Fruit fly (Drosophila melanogaster) whole organism, embryonic: ENCODE measurements around the gene Tsen34.

Experiments used
- Atf6 ChIP-seq: fragments of 200-800 bp; sonication (Bioruptor generic); IDR thresholded peaks from 2 replicates; pipeline ENCODE4 v1.3.6; 2022; ENCODE audit warnings: missing biosample characterization, missing genetic modification characterization
- CG11398 ChIP-seq: fragments of 200-800 bp; sonication (Bioruptor generic); optimal IDR thresholded peaks from 2 replicates; lab custom pipeline; 2016; ENCODE audit warnings: missing biosample characterization, missing genetic modification characterization
- CG11695 ChIP-seq: fragments of 200-800 bp; sonication (Bioruptor generic); IDR thresholded peaks from 3 replicates; pipeline ENCODE4 v1.3.6; 2022; ENCODE audit warnings: missing biosample characterization, missing genetic modification characterization
- CG12299 ChIP-seq: fragments of 200-800 bp; sonication (Bioruptor generic); optimal IDR thresholded peaks from 2 replicates; lab custom pipeline; 2018; ENCODE audit warnings: missing biosample characterization, mild to moderate bottlenecking, missing genetic modification characterization
- CG12659 ChIP-seq: fragments of 200-800 bp; sonication (Bioruptor generic); optimal IDR thresholded peaks from 3 replicates; lab custom pipeline; 2017; ENCODE audit warnings: mild to moderate bottlenecking, missing biosample characterization, missing genetic modification reagents, missing genetic modification characterization
- CG13894 ChIP-seq: fragments of 200-800 bp; sonication (Bioruptor generic); optimal IDR thresholded peaks from 3 replicates; lab custom pipeline; 2018; ENCODE audit warnings: missing biosample characterization, mild to moderate bottlenecking, missing genetic modification characterization, moderate library complexity
- CG14965 ChIP-seq: fragments of 200-800 bp; sonication (Bioruptor generic); optimal IDR thresholded peaks from 2 replicates; lab custom pipeline; 2016; ENCODE audit warnings: missing biosample characterization, missing genetic modification characterization, borderline replicate concordance
- CG15514 ChIP-seq: fragments of 200-800 bp; sonication (Bioruptor generic); optimal IDR thresholded peaks from 3 replicates; lab custom pipeline; 2017; ENCODE audit warnings: missing biosample characterization, missing genetic modification characterization, mild to moderate bottlenecking, moderate library complexity, missing genetic modification reagents
- CG15696 ChIP-seq: fragments of 200-800 bp; sonication (Bioruptor generic); optimal IDR thresholded peaks from 2 replicates; lab custom pipeline; 2019; ENCODE audit warnings: missing biosample characterization, mild to moderate bottlenecking, missing genetic modification characterization, moderate library complexity
- CG1602 ChIP-seq: fragments of 200-800 bp; sonication (Bioruptor generic); optimal IDR thresholded peaks from 3 replicates; lab custom pipeline; 2016; ENCODE audit warnings: missing biosample characterization, missing genetic modification characterization
- CG16815 ChIP-seq: fragments of 200-800 bp; sonication (Bioruptor generic); optimal IDR thresholded peaks from 3 replicates; lab custom pipeline; 2017; ENCODE audit warnings: missing biosample characterization, mild to moderate bottlenecking, missing genetic modification characterization
- CG17328 ChIP-seq: fragments of 200-800 bp; sonication (Bioruptor generic); IDR thresholded peaks from 2 replicates; pipeline ENCODE4 v1.3.6; 2022; ENCODE audit warnings: missing biosample characterization, missing genetic modification characterization
- CG17359 ChIP-seq: fragments of 200-800 bp; sonication (Bioruptor generic); optimal IDR thresholded peaks from 3 replicates; lab custom pipeline; 2018; ENCODE audit warnings: missing biosample characterization, mild to moderate bottlenecking, missing genetic modification characterization, moderate library complexity
- CG18599 ChIP-seq: fragments of 200-800 bp; sonication (Bioruptor generic); optimal IDR thresholded peaks from 3 replicates; lab custom pipeline; 2017; ENCODE audit warnings: missing biosample characterization, missing genetic modification characterization, mild to moderate bottlenecking, moderate library complexity, missing genetic modification reagents
- CG2199 ChIP-seq: fragments of 200-800 bp; sonication (Bioruptor generic); IDR thresholded peaks from 3 replicates; pipeline ENCODE4 v1.3.6; 2022; ENCODE audit warnings: missing biosample characterization, missing genetic modification characterization
- CG30431 ChIP-seq: fragments of 200-800 bp; sonication (Bioruptor generic); optimal IDR thresholded peaks from 2 replicates; lab custom pipeline; 2017; ENCODE audit warnings: missing biosample characterization, missing genetic modification characterization
- CG3163 ChIP-seq: fragments of 200-800 bp; sonication (Bioruptor generic); optimal IDR thresholded peaks from 3 replicates; lab custom pipeline; 2016; ENCODE audit warnings: missing biosample characterization, missing genetic modification characterization
- CG3281 ChIP-seq: fragments of 200-800 bp; sonication (Bioruptor generic); optimal IDR thresholded peaks from 3 replicates; lab custom pipeline; 2017; ENCODE audit warnings: missing biosample characterization, mild to moderate bottlenecking, missing genetic modification characterization
- CG34224 ChIP-seq: fragments of 200-800 bp; sonication (Bioruptor generic); IDR thresholded peaks from 3 replicates; pipeline ENCODE4 v1.3.6; 2022; ENCODE audit warnings: missing biosample characterization, missing genetic modification characterization; ENCODE audit not compliant: partially characterized antibody
- CG4707 ChIP-seq: fragments of 200-800 bp; sonication (Bioruptor generic); optimal IDR thresholded peaks from 2 replicates; lab custom pipeline; 2018; ENCODE audit warnings: missing biosample characterization, mild to moderate bottlenecking, missing genetic modification characterization, moderate library complexity
- CG6254 ChIP-seq: fragments of 200-800 bp; sonication (Bioruptor generic); optimal IDR thresholded peaks from 3 replicates; lab custom pipeline; 2017; ENCODE audit warnings: mild to moderate bottlenecking, missing biosample characterization, missing genetic modification reagents, missing genetic modification characterization
- CG6765 ChIP-seq: fragments of 200-800 bp; sonication (Bioruptor generic); optimal IDR thresholded peaks from 3 replicates; lab custom pipeline; 2017; ENCODE audit warnings: missing biosample characterization, mild to moderate bottlenecking, missing genetic modification characterization
- CG7839 ChIP-seq: fragments of 200-800 bp; sonication (Bioruptor generic); optimal IDR thresholded peaks from 3 replicates; lab custom pipeline; 2018; ENCODE audit warnings: missing biosample characterization, mild to moderate bottlenecking, missing genetic modification characterization, moderate library complexity
- CG7987 ChIP-seq: fragments of 200-800 bp; sonication (Bioruptor generic); optimal IDR thresholded peaks from 2 replicates; lab custom pipeline; 2018; ENCODE audit warnings: missing biosample characterization, mild to moderate bottlenecking, missing genetic modification characterization, moderate library complexity
- D19B ChIP-seq: fragments of 200-800 bp; sonication (Bioruptor generic); optimal IDR thresholded peaks from 2 replicates; lab custom pipeline; 2017; ENCODE audit warnings: missing biosample characterization, mild to moderate bottlenecking, missing genetic modification characterization
- Ets65A ChIP-seq: fragments of 200-800 bp; sonication (Bioruptor generic); peaks from one replicate; lab custom pipeline; 2016; ENCODE audit warnings: missing biosample characterization, missing genetic modification characterization
- HmgZ ChIP-seq: fragments of 200-800 bp; sonication (Bioruptor generic); optimal IDR thresholded peaks from 2 replicates; lab custom pipeline; 2018; ENCODE audit warnings: missing biosample characterization, mild to moderate bottlenecking, missing genetic modification characterization
- MTF-1 ChIP-seq: fragments of 200-800 bp; sonication (Bioruptor generic); optimal IDR thresholded peaks from 2 replicates; lab custom pipeline; 2018; ENCODE audit warnings: missing biosample characterization, mild to moderate bottlenecking, missing genetic modification characterization, borderline replicate concordance
- NfI ChIP-seq: fragments of 200-800 bp; sonication (Bioruptor generic); optimal IDR thresholded peaks from 3 replicates; lab custom pipeline; 2018; ENCODE audit warnings: missing biosample characterization, mild to moderate bottlenecking, missing genetic modification characterization, moderate library complexity
- Ptx1 ChIP-seq: fragments of 200-800 bp; sonication (Bioruptor generic); IDR thresholded peaks from 2 replicates; pipeline ENCODE4 v1.3.6; 2022; ENCODE audit warnings: missing biosample characterization, missing genetic modification characterization
- Trl ChIP-seq, 3 experiments: fragments of >200 bp in 2 of 3; fragments of 200-800 bp in 1 of 3; sonication (Bioruptor generic) in 1 of 3; optimal IDR thresholded peaks; 2 replicates in 1 of 3; 3 replicates in 2 of 3; lab custom pipeline; 2016 to 2017; ENCODE audit warnings: missing biosample characterization in 1 of 3, missing genetic modification characterization in 1 of 3
- cad ChIP-seq: fragments of >200 bp; optimal IDR thresholded peaks from 2 replicates; lab custom pipeline; 2017; ENCODE audit warnings: missing biosample characterization, missing genetic modification characterization
- caup ChIP-seq: fragments of 200-800 bp; sonication (Bioruptor generic); optimal IDR thresholded peaks from 3 replicates; lab custom pipeline; 2017; ENCODE audit warnings: missing biosample characterization, mild to moderate bottlenecking, missing genetic modification characterization, moderate library complexity; ENCODE audit not compliant: severe bottlenecking
- ems ChIP-seq: fragments of 200-800 bp; sonication (Bioruptor generic); optimal IDR thresholded peaks from 3 replicates; lab custom pipeline; 2016; ENCODE audit warnings: missing biosample characterization, missing genetic modification characterization
- eyg ChIP-seq: fragments of 200-800 bp; sonication (Bioruptor generic); optimal IDR thresholded peaks from 3 replicates; lab custom pipeline; 2016; ENCODE audit warnings: missing biosample characterization, missing genetic modification characterization
- gcm ChIP-seq: fragments of 200-800 bp; sonication (Bioruptor generic); optimal IDR thresholded peaks from 2 replicates; lab custom pipeline; 2019; ENCODE audit warnings: missing biosample characterization, mild to moderate bottlenecking, missing genetic modification characterization, moderate library complexity
- insv ChIP-seq, 2 experiments: fragments of 200-800 bp; sonication (Bioruptor generic); optimal IDR thresholded peaks; 3 replicates each; lab custom pipeline; 2016 to 2018; ENCODE audit warnings: missing biosample characterization in 2 of 2, missing genetic modification characterization in 2 of 2
- jing ChIP-seq: fragments of 200-800 bp; sonication (Bioruptor generic); optimal IDR thresholded peaks from 2 replicates; lab custom pipeline; 2018; ENCODE audit warnings: missing biosample characterization, mild to moderate bottlenecking, missing genetic modification characterization
- nom ChIP-seq: fragments of 200-800 bp; sonication (Bioruptor generic); optimal IDR thresholded peaks from 2 replicates; lab custom pipeline; 2017; ENCODE audit warnings: missing biosample characterization, missing genetic modification characterization, mild to moderate bottlenecking, moderate library complexity, missing genetic modification reagents
- pfk ChIP-seq: fragments of 200-800 bp; sonication (Bioruptor generic); optimal IDR thresholded peaks from 2 replicates; lab custom pipeline; 2018; ENCODE audit warnings: missing biosample characterization, mild to moderate bottlenecking, missing genetic modification characterization, moderate library complexity
- tgo ChIP-seq: fragments of 200-800 bp; sonication (Bioruptor generic); IDR thresholded peaks from 3 replicates; pipeline ENCODE4 v1.3.6; 2022; ENCODE audit warnings: missing biosample characterization, missing genetic modification characterization
- ttk ChIP-seq: fragments of 200-800 bp; sonication (Bioruptor generic); IDR thresholded peaks from 2 replicates; pipeline ENCODE4 v2.1.2; 2022; ENCODE audit warnings: missing biosample characterization, missing genetic modification characterization
- tup ChIP-seq: fragments of 200-800 bp; sonication (Bioruptor generic); optimal IDR thresholded peaks from 2 replicates; lab custom pipeline; 2016; ENCODE audit warnings: missing biosample characterization, mild to moderate bottlenecking, missing genetic modification characterization, moderate library complexity
- unpg ChIP-seq: fragments of 200-800 bp; sonication (Bioruptor generic); optimal IDR thresholded peaks from 3 replicates; lab custom pipeline; 2018; ENCODE audit warnings: missing biosample characterization, mild to moderate bottlenecking, missing genetic modification characterization, moderate library complexity
- zen ChIP-seq: fragments of 200-800 bp; sonication (Bioruptor generic); optimal IDR thresholded peaks from 3 replicates; lab custom pipeline; 2018; ENCODE audit warnings: missing biosample characterization, mild to moderate bottlenecking, missing genetic modification characterization, moderate library complexity
- zfh1 ChIP-seq: fragments of 200-800 bp; sonication (Bioruptor generic); IDR thresholded peaks from 3 replicates; pipeline ENCODE4 v1.3.6; 2022; ENCODE audit warnings: missing biosample characterization, missing genetic modification characterization

The Tsen34 gene

DNA sequence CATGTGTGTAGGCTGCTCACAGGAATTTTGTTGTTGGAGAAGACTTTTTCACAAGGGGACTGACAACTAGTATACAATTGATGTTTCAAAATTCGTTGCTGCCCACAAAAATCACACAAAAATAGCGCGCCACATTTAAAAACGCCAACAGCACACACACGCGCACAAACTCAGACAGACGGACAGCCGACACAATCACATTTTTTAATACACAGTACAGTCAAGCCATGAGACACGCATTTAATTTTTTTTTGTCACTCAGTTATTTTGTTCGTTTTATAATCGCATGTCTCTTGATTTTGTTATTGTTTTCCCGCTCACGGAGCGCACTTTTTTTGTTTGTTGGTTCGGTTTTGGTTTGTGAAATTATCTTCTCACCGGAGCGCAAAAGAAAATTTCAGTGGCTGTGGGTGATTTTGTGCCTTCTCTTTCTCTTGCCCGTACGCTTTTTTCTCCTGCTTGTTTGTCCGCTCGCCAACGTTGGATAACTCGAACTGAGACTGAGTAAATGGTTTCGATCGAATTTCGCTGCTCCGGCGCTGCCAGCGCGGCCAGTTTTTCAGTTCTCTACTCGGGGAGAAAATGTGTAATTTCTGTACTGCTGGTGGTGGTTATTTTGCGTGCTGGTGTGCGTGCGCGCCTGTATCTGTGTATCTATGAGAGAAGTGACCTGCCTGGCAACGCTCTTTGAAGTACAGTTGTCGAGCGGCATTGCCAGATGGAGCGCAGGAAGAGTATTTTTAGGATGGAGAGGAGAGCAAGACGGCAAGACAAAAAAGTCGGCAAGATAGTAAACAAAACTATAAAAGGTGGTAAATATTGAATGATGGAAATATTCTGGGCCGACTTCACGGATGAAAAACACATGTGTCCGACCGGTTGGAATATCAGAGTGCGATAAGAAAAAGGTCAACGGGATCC, 3.9 kb downstream of the Tsen34 start, which contains the start of gene CG42507 (continued):
- no peak for TF ChIP-seq CG30431 (GFP tag; lab: Kevin White, UChicago)
- no peak for TF ChIP-seq tgo (GFP tag; lab: Robert Waterston, UW)
- TF ChIP-seq CG11398 (GFP tag; lab: Kevin White, UChicago), result peak; percentile 14
- TF ChIP-seq CG12299 (tag; lab: Kevin White, UChicago), result no peak
- peak; percentile 55 for TF ChIP-seq caup
- TF ChIP-seq CG4707, result peak; percentile 46
- TF ChIP-seq NfI (GFP tag; lab: Kevin White, UChicago), result peak; percentile 48
- peak; percentile 20 for TF ChIP-seq CG7839 (tag; lab: Kevin White, UChicago)
- TF ChIP-seq nom, result peak; percentile 65
- TF ChIP-seq jing (GFP tag; lab: Kevin White, UChicago), result no peak
- TF ChIP-seq CG15514 (GFP tag; lab: Kevin White, UChicago), result peak; percentile 17
- peak; percentile 59 for TF ChIP-seq Atf6 (GFP tag; lab: Robert Waterston, UW)
- TF ChIP-seq insv (GFP tag; optimal IDR thresholded peaks at IDR 0.05; lab: Kevin White, UChicago), result peak in 1 of 2 experiments; percentile 73
- TF ChIP-seq CG3163, result peak; percentile 91
- TF ChIP-seq zfh1, result peak; percentile 27; the same call in 1 of the 3 replicates
- TF ChIP-seq tup, result no peak
- peak; percentile 79 for TF ChIP-seq CG13894
- TF ChIP-seq CG14965, result no peak
- TF ChIP-seq CG11695, result peak; percentile 53; the same call in 1 of the 3 replicates
- TF ChIP-seq CG18599 (GFP tag; lab: Kevin White, UChicago), result peak; percentile 66
- TF ChIP-seq CG6765 (GFP tag; lab: Kevin White, UChicago), result peak; percentile 48
- TF ChIP-seq D19B (GFP tag; lab: Kevin White, UChicago), result no peak
- peak; percentile 9 for TF ChIP-seq HmgZ (tag; lab: Kevin White, UChicago)
- TF ChIP-seq CG16815, result no peak
- no peak for TF ChIP-seq CG17328 (GFP tag; lab: Robert Waterston, UW)
- TF ChIP-seq unpg (GFP tag; lab: Kevin White, UChicago), result peak; percentile 11
- peak; percentile 7 for TF ChIP-seq eyg (GFP tag; lab: Kevin White, UChicago)
- peak; percentile 14 for TF ChIP-seq CG17359
- TF ChIP-seq MTF-1 (GFP tag; lab: Kevin White, UChicago), result peak; percentile 72
- TF ChIP-seq CG1602 (GFP tag; lab: Kevin White, UChicago), result no peak
- peak; percentile 45 for TF ChIP-seq CG6254
- TF ChIP-seq cad, result no peak
- TF ChIP-seq Ptx1 (GFP tag; lab: Robert Waterston, UW), result no peak
- peak; percentile 95 to 98 for TF ChIP-seq Trl (optimal IDR thresholded peaks at IDR 0.05; lab: Kevin White, UChicago)
- TF ChIP-seq Trl (GFP tag; optimal IDR thresholded peaks at IDR 0.05; lab: Kevin White, UChicago), result peak; percentile 59
- TF ChIP-seq CG7987 (GFP tag; lab: Kevin White, UChicago), result peak; percentile 61
- TF ChIP-seq CG3281, result peak; percentile 71
- peak; percentile 74 for TF ChIP-seq CG34224 (GFP tag; lab: Robert Waterston, UW)
- peak; percentile 65 for TF ChIP-seq pfk (GFP tag; lab: Kevin White, UChicago)
- TF ChIP-seq Ets65A (GFP tag; lab: Kevin White, UChicago), result no peak
- TF ChIP-seq CG2199 (GFP tag; lab: Robert Waterston, UW), result peak; percentile 73; the same call in 2 of the 3 replicates
- peak; percentile 62 for TF ChIP-seq gcm (GFP tag; lab: Kevin White, UChicago)
- peak; percentile 22 for TF ChIP-seq zen (tag; lab: Kevin White, UChicago)
- TF ChIP-seq CG12659 (GFP tag; lab: Kevin White, UChicago), result peak; percentile 32
- TF ChIP-seq ems (GFP tag; lab: Kevin White, UChicago), result peak; percentile 46
- TF ChIP-seq CG15696 (tag; lab: Kevin White, UChicago), result peak; percentile 65
- peak; percentile 35; the same call in 1 of the 2 replicates for TF ChIP-seq ttk (GFP tag; lab: Robert Waterston, UW)
